Worm (Caenorhabditis elegans): ENCODE data around the gene ncx-5.

ncx-5 gene

ce11 chrV:10466607-10467092 lies 23.2 kb downstream of the ncx-5 start (continued):
- peak; percentile 50 for TF ChIP-seq C04F5.9 (tag; optimal IDR thresholded peaks at IDR 0.05)
- TF ChIP-seq nhr-90 (tag; optimal IDR thresholded peaks at IDR 0.05; ENCODE audit: poor library complexity) = peak; percentile 90
- no peak; the same call in 1 of the 2 replicates for TF ChIP-seq unc-98 (GFP tag; IDR thresholded peaks at IDR 0.05)
- TF ChIP-seq C16A3.4 (tag; optimal IDR thresholded peaks at IDR 0.05) = peak; percentile 95
- peak; percentile 100 for TF ChIP-seq aha-1 (tag; optimal IDR thresholded peaks at IDR 0.05)
- peak; percentile 93 for TF ChIP-seq egl-13 (tag; optimal IDR thresholded peaks at IDR 0.05)
- TF ChIP-seq hlh-17 (GFP tag; optimal IDR thresholded peaks at IDR 0.05; ENCODE audit: borderline replicate concordance) = no peak
- no peak for TF ChIP-seq C34B4.2 (tag; optimal IDR thresholded peaks at IDR 0.05)
- TF ChIP-seq F16B12.6 (tag; optimal IDR thresholded peaks at IDR 0.05) = peak; percentile 24
- TF ChIP-seq pag-3 (tag; optimal IDR thresholded peaks at IDR 0.05; ENCODE audit: borderline replicate concordance, insufficient read depth) = no peak
- TF ChIP-seq swsn-7 (tag; optimal IDR thresholded peaks at IDR 0.05) = peak; percentile 95
- no peak for TF ChIP-seq tlp-1 (tag; optimal IDR thresholded peaks at IDR 0.05)
- peak; percentile 89 for TF ChIP-seq rnt-1 (tag; optimal IDR thresholded peaks at IDR 0.05)
- peak; percentile 44 for TF ChIP-seq hpl-2 (GFP tag; optimal IDR thresholded peaks at IDR 0.05)
- TF ChIP-seq xbp-1 (tag; optimal IDR thresholded peaks at IDR 0.05) = peak; percentile 86
- TF ChIP-seq lin-13 (GFP tag; optimal IDR thresholded peaks at IDR 0.05) = peak; percentile 89
- peak; percentile 74 for TF ChIP-seq unc-130 (tag; optimal IDR thresholded peaks at IDR 0.05)
- peak; percentile 78 for TF ChIP-seq aly-2 (tag; optimal IDR thresholded peaks at IDR 0.05)
- TF ChIP-seq lsy-2 (tag; optimal IDR thresholded peaks at IDR 0.05) = peak; percentile 85 to 93
- TF ChIP-seq alr-1 (tag; optimal IDR thresholded peaks at IDR 0.05; ENCODE audit: borderline replicate concordance) = no peak
- no peak for TF ChIP-seq nhr-28 (tag; optimal IDR thresholded peaks at IDR 0.05)
- peak in 1 of 2 experiments; percentile 46 for TF ChIP-seq ztf-11 (tag; optimal IDR thresholded peaks at IDR 0.05)
- TF ChIP-seq dsc-1 (tag; optimal IDR thresholded peaks at IDR 0.05) = peak; percentile 92
- peak; percentile 92 for TF ChIP-seq jun-1 (tag; optimal IDR thresholded peaks at IDR 0.05)
- TF ChIP-seq zip-4 (GFP tag; optimal IDR thresholded peaks at IDR 0.05) = peak; percentile 56
- peak; percentile 95 for TF ChIP-seq mep-1 (tag; optimal IDR thresholded peaks at IDR 0.05)
- TF ChIP-seq ceh-63 (GFP tag; optimal IDR thresholded peaks at IDR 0.05) = no peak
- TF ChIP-seq isw-1 (GFP tag; IDR thresholded peaks at IDR 0.05) = peak; percentile 76
- peak; percentile 15 for TF ChIP-seq sup-37 (GFP tag; optimal IDR thresholded peaks at IDR 0.05)
- peak; percentile 80 for TF ChIP-seq sox-4 (tag; optimal IDR thresholded peaks at IDR 0.05)
- TF ChIP-seq pqm-1 (tag; optimal IDR thresholded peaks at IDR 0.05) = peak; percentile 38
- peak; percentile 90 to 99 for TF ChIP-seq mdl-1 (tag; optimal IDR thresholded peaks at IDR 0.05)
- TF ChIP-seq ceh-82 (tag; optimal IDR thresholded peaks at IDR 0.05) = peak; percentile 93 to 95 (median 94)
- peak; percentile 90 for TF ChIP-seq pax-3 (tag; optimal IDR thresholded peaks at IDR 0.05)
- peak; percentile 60 for TF ChIP-seq snpc-4 (tag; optimal IDR thresholded peaks at IDR 0.05)
- peak; percentile 99 for TF ChIP-seq fkh-8 (tag; optimal IDR thresholded peaks at IDR 0.05)
- peak; percentile 69 for TF ChIP-seq elt-2 (tag; optimal IDR thresholded peaks at IDR 0.05)
- peak; percentile 84 for TF ChIP-seq irx-1 (tag; optimal IDR thresholded peaks at IDR 0.05)
- TF ChIP-seq fos-1 (tag; optimal IDR thresholded peaks at IDR 0.05) = peak; percentile 95
- peak; percentile 77 for TF ChIP-seq skn-1 (tag; optimal IDR thresholded peaks at IDR 0.05)
- peak; percentile 95 for TF ChIP-seq tbx-2 (tag; optimal IDR thresholded peaks at IDR 0.05)
- peak; percentile 85 to 88 for TF ChIP-seq lin-35 (GFP tag; optimal IDR thresholded peaks at IDR 0.05)
- peak; percentile 62 to 71 (median 64) for TF ChIP-seq dpl-1 (GFP tag; optimal IDR thresholded peaks at IDR 0.05)
- TF ChIP-seq nhr-237 (tag; optimal IDR thresholded peaks at IDR 0.05) = peak; percentile 96
- peak; percentile 80 for TF ChIP-seq mab-9 (GFP tag; IDR thresholded peaks at IDR 0.05)
- peak; percentile 26 for TF ChIP-seq ces-1 (GFP tag; optimal IDR thresholded peaks at IDR 0.05)
- peak; percentile 76 for TF ChIP-seq ama-1 (optimal IDR thresholded peaks at IDR 0.05)
- peak; percentile 70 for TF ChIP-seq mef-2 (tag; optimal IDR thresholded peaks at IDR 0.05)
- peak; percentile 96 for TF ChIP-seq ztf-4 (tag; optimal IDR thresholded peaks at IDR 0.05)
- TF ChIP-seq nhr-47 (tag; optimal IDR thresholded peaks at IDR 0.05) = peak; percentile 95
- peak; percentile 67 for TF ChIP-seq vab-15 (tag; optimal IDR thresholded peaks at IDR 0.05)
- TF ChIP-seq nhr-71 (tag; optimal IDR thresholded peaks at IDR 0.05) = peak; percentile 98

All from whole organism, L1 larva.